Worm (Caenorhabditis elegans): ENCODE data around the gene Y43F8B.22.

ce11 chrV:19482535-19482934 is at the start of gene Y43F8B.22:
- no peak for TF ChIP-seq egl-27 (tag; optimal IDR thresholded peaks at IDR 0.05)
- no peak for TF ChIP-seq elt-3 (tag; optimal IDR thresholded peaks at IDR 0.05)
- TF ChIP-seq nhr-237 (tag; optimal IDR thresholded peaks at IDR 0.05) = no peak
- no peak for TF ChIP-seq snpc-4 (tag; optimal IDR thresholded peaks at IDR 0.05)
- no peak for TF ChIP-seq nhr-11 (tag; optimal IDR thresholded peaks at IDR 0.05)
- no peak for TF ChIP-seq ztf-11 (tag; optimal IDR thresholded peaks at IDR 0.05)
- no peak for TF ChIP-seq ama-1 (optimal IDR thresholded peaks at IDR 0.05)
- no peak for TF ChIP-seq lin-39 (tag; optimal IDR thresholded peaks at IDR 0.05)
- TF ChIP-seq lin-13 (GFP tag; optimal IDR thresholded peaks at IDR 0.05) = no peak
- no peak for TF ChIP-seq nhr-12 (tag; optimal IDR thresholded peaks at IDR 0.05)
- TF ChIP-seq unc-62 (GFP tag; optimal IDR thresholded peaks at IDR 0.05) = no peak
- no peak for TF ChIP-seq lsy-2 (tag; optimal IDR thresholded peaks at IDR 0.05)
- TF ChIP-seq peb-1 (tag; optimal IDR thresholded peaks at IDR 0.05) = no peak
